Fruit fly (Drosophila melanogaster) whole organism, adult: Measurements from ENCODE around the gene CG7069.

Experiments used
- CG11617 ChIP-seq: fragments of 200-800 bp; sonication (Bioruptor generic); optimal IDR thresholded peaks from 2 replicates; lab custom pipeline; 2017; ENCODE audit warnings: mild to moderate bottlenecking, missing biosample characterization, missing genetic modification reagents, missing genetic modification characterization
- CG12768 ChIP-seq: fragments of 200-800 bp; sonication (Bioruptor generic); optimal IDR thresholded peaks from 2 replicates; lab custom pipeline; 2017; ENCODE audit warnings: missing biosample characterization, missing genetic modification characterization, mild to moderate bottlenecking, moderate library complexity, missing genetic modification reagents
- cic ChIP-seq: fragments of 200-800 bp; sonication (Bioruptor generic); optimal IDR thresholded peaks from 2 replicates; lab custom pipeline; 2017; ENCODE audit warnings: missing biosample characterization, mild to moderate bottlenecking, missing genetic modification characterization, moderate library complexity
- toe ChIP-seq: fragments of 200-800 bp; sonication (Bioruptor generic); optimal IDR thresholded peaks from 2 replicates; lab custom pipeline; 2016; ENCODE audit warnings: missing biosample characterization, missing genetic modification characterization

dm6 chr3R:22324736-22325135 is 47.9 kb upstream of the CG7069 start:
- TF ChIP-seq CG12768 (GFP tag; lab: Kevin White, UChicago) (no peak), toe (no peak), CG11617 (GFP tag; lab: Kevin White, UChicago) (no peak), cic (no peak)
